Worm (Caenorhabditis elegans): ENCODE results near the gene R07E3.6.

- TF ChIP-seq snpc-4 (tag; optimal IDR thresholded peaks at IDR 0.05) (no peak), lin-13 (tag; optimal IDR thresholded peaks at IDR 0.05) (no peak), nhr-237 (tag; optimal IDR thresholded peaks at IDR 0.05) (no peak), unc-62 (GFP tag; optimal IDR thresholded peaks at IDR 0.05) (no peak), unc-39 (tag; optimal IDR thresholded peaks at IDR 0.05) (no peak), ztf-11 (tag; optimal IDR thresholded peaks at IDR 0.05) (no peak), nhr-76 (tag; optimal IDR thresholded peaks at IDR 0.05) (no peak), elt-3 (tag; optimal IDR thresholded peaks at IDR 0.05) (no peak)
Measured at ce11 chrX:10306289-10306688, 11.2 kb upstream of the R07E3.6 start, which contains the start of gene cnc-8.

Data from whole organism, mixed stage, embryonic.